Worm (Caenorhabditis elegans) whole organism, young adult: ENCODE results near the gene sna-2.

Experiments used
- B0035.1 ChIP-seq: sonication (generic microtip); optimal IDR thresholded peaks from 2 replicates; lab custom pipeline; 2016; ENCODE audit warnings: missing genetic modification characterization, mild to moderate bottlenecking, missing compliant biosample characterization, missing genotype, missing genetic modification reagents
- B0336.3 ChIP-seq: fragments of 200-800 bp; sonication (Bioruptor generic); IDR thresholded peaks from 2 replicates; pipeline ENCODE4 v1.3.6; 2022; ENCODE audit warnings: missing genetic modification characterization, missing compliant biosample characterization
- D2030.7 ChIP-seq: fragments of 200-800 bp; sonication (Bioruptor generic); IDR thresholded peaks from 2 replicates; pipeline ENCODE4 v1.3.6; 2022; ENCODE audit warnings: missing genetic modification reagents, missing genetic modification characterization, missing compliant biosample characterization
- F33H1.4 ChIP-seq: fragments of 200-800 bp; sonication (Bioruptor generic); IDR thresholded peaks from 2 replicates; pipeline ENCODE4 v1.3.6; 2022; ENCODE audit warnings: missing genetic modification reagents, missing genetic modification characterization, missing compliant biosample characterization
- F39B2.1 ChIP-seq: fragments of 200-800 bp; sonication (Bioruptor generic); IDR thresholded peaks from 2 replicates; pipeline ENCODE4 v1.3.6; 2022; ENCODE audit warnings: missing genetic modification reagents, missing genetic modification characterization, missing compliant biosample characterization
- F49E8.2 ChIP-seq: sonication (generic microtip); optimal IDR thresholded peaks from 3 replicates; lab custom pipeline; 2017; ENCODE audit warnings: missing genetic modification characterization, mild to moderate bottlenecking, missing compliant biosample characterization, antibody characterized with exemption, moderate library complexity; ENCODE audit not compliant: insufficient read depth
- F55B11.4 ChIP-seq: sonication (generic microtip); optimal IDR thresholded peaks from 2 replicates; lab custom pipeline; 2016; ENCODE audit warnings: missing compliant biosample characterization, missing genetic modification characterization, borderline replicate concordance; ENCODE audit not compliant: insufficient read depth
- Y95B8A.8 ChIP-seq: fragments of 200-800 bp; sonication (Bioruptor generic); IDR thresholded peaks from 2 replicates; pipeline ENCODE4 v1.3.6; 2022; ENCODE audit warnings: missing genetic modification reagents, missing genetic modification characterization, missing compliant biosample characterization
- ama-1 ChIP-seq, 3 experiments: fragments of 150-350 bp in 1 of 3; sonication (generic microtip) in 2 of 3; optimal IDR thresholded peaks; 2 replicates each; lab custom pipeline; 2014 to 2018; ENCODE audit warnings: missing biosample characterization in 2 of 3, missing genetic modification characterization in 2 of 3, missing genetic modification reagents in 2 of 3
- attf-5 ChIP-seq: fragments of 200-800 bp; sonication (Bioruptor generic); optimal IDR thresholded peaks from 2 replicates; lab custom pipeline; 2018; ENCODE audit warnings: mild to moderate bottlenecking, missing genetic modification characterization, missing compliant biosample characterization
- bed-1 ChIP-seq: fragments of 200-800 bp; sonication (Bioruptor generic); IDR thresholded peaks from 2 replicates; pipeline ENCODE4 v1.3.6; 2022; ENCODE audit warnings: missing genetic modification reagents, missing genetic modification characterization, missing compliant biosample characterization
- ceh-40 ChIP-seq: fragments of 200-800 bp; sonication (Bioruptor generic); IDR thresholded peaks from 2 replicates; pipeline ENCODE4 v1.3.6; 2022; ENCODE audit warnings: missing genetic modification characterization, missing compliant biosample characterization
- ceh-91 ChIP-seq: fragments of 200-800 bp; sonication (Bioruptor generic); IDR thresholded peaks from 2 replicates; pipeline ENCODE4 v1.3.6; 2022; ENCODE audit warnings: missing genetic modification reagents, missing genetic modification characterization, missing compliant biosample characterization
- die-1 ChIP-seq: sonication (generic microtip); optimal IDR thresholded peaks from 2 replicates; lab custom pipeline; 2016; ENCODE audit warnings: missing genotype, mild to moderate bottlenecking, missing genetic modification characterization, missing compliant biosample characterization
- dpl-1 ChIP-seq: fragments of 150-350 bp; optimal IDR thresholded peaks from 2 replicates; lab custom pipeline; 2014; ENCODE audit warnings: missing biosample characterization, missing genetic modification reagents, missing genetic modification characterization
- efl-1 ChIP-seq: fragments of 150-350 bp; optimal IDR thresholded peaks from 2 replicates; lab custom pipeline; 2014; ENCODE audit warnings: missing biosample characterization, missing genetic modification reagents, missing genetic modification characterization
- egrh-3 ChIP-seq: fragments of 200-800 bp; sonication (Bioruptor generic); IDR thresholded peaks from 2 replicates; pipeline ENCODE4 v1.3.6; 2022; ENCODE audit warnings: missing genetic modification reagents, missing genetic modification characterization, missing compliant biosample characterization
- ekl-4 ChIP-seq: fragments of 200-800 bp; sonication (Bioruptor generic); IDR thresholded peaks from 2 replicates; pipeline ENCODE4 v1.3.6; 2022; ENCODE audit warnings: missing genetic modification reagents, missing genetic modification characterization, missing compliant biosample characterization
- hlh-12 ChIP-seq: sonication (generic microtip); optimal IDR thresholded peaks from 2 replicates; lab custom pipeline; 2016; ENCODE audit warnings: missing genetic modification characterization, missing compliant biosample characterization
- hmg-1.2 ChIP-seq: fragments of 200-800 bp; sonication (Bioruptor generic); IDR thresholded peaks from 2 replicates; pipeline ENCODE4 v1.3.6; 2022; ENCODE audit warnings: missing genetic modification reagents, missing genetic modification characterization, missing compliant biosample characterization
- hsf-1 ChIP-seq: fragments of 200-800 bp; sonication (Bioruptor generic); IDR thresholded peaks from 2 replicates; pipeline ENCODE4 v1.3.6; 2022; ENCODE audit warnings: missing genetic modification reagents, missing genetic modification characterization, missing compliant biosample characterization
- lag-1 ChIP-seq: fragments of 200-800 bp; sonication (Bioruptor generic); IDR thresholded peaks from 2 replicates; pipeline ENCODE4 v1.3.6; 2022; ENCODE audit warnings: missing genetic modification reagents, missing genetic modification characterization, missing compliant biosample characterization
- let-526 ChIP-seq: fragments of 200-800 bp; sonication (Bioruptor generic); IDR thresholded peaks from 2 replicates; pipeline ENCODE4 v1.3.6; 2022; ENCODE audit warnings: missing genetic modification reagents, missing genetic modification characterization, missing compliant biosample characterization
- lin-26 ChIP-seq: fragments of 200-800 bp; sonication (Bioruptor generic); IDR thresholded peaks from 2 replicates; pipeline ENCODE4 v1.3.6; 2022; ENCODE audit warnings: missing genetic modification reagents, missing genetic modification characterization, missing compliant biosample characterization
- lin-35 ChIP-seq, 3 experiments: fragments of 150-350 bp in 2 of 3; sonication (generic microtip) in 1 of 3; optimal IDR thresholded peaks; 2 replicates each; lab custom pipeline; 2014 to 2018; ENCODE audit warnings: missing biosample characterization in 3 of 3, missing genetic modification characterization in 3 of 3, missing genetic modification reagents in 3 of 3
- lin-54 ChIP-seq: fragments of 200-800 bp; sonication (Bioruptor generic); optimal IDR thresholded peaks from 2 replicates; lab custom pipeline; 2018; ENCODE audit warnings: mild to moderate bottlenecking, missing genetic modification characterization, missing compliant biosample characterization
- madf-10 ChIP-seq: sonication (generic microtip); optimal IDR thresholded peaks from 2 replicates; lab custom pipeline; 2016; ENCODE audit warnings: mild to moderate bottlenecking, missing genetic modification characterization, missing compliant biosample characterization
- madf-3 ChIP-seq: fragments of 200-800 bp; sonication (Bioruptor generic); IDR thresholded peaks from 2 replicates; pipeline ENCODE4 v1.3.6; 2022; ENCODE audit warnings: missing genetic modification reagents, missing genetic modification characterization, missing compliant biosample characterization
- madf-6 ChIP-seq: fragments of 200-800 bp; sonication (Bioruptor generic); IDR thresholded peaks from 2 replicates; pipeline ENCODE4 v1.3.6; 2022; ENCODE audit warnings: missing genetic modification reagents, missing genetic modification characterization, missing compliant biosample characterization
- madf-8 ChIP-seq: fragments of 200-800 bp; sonication (Bioruptor generic); conservative IDR thresholded peaks from 2 replicates; pipeline ENCODE4 v1.3.6; 2022; ENCODE audit warnings: missing genetic modification reagents, missing genetic modification characterization, missing compliant biosample characterization
- mcd-1 ChIP-seq: fragments of 200-800 bp; sonication (Bioruptor generic); IDR thresholded peaks from 2 replicates; pipeline ENCODE4 v1.3.6; 2022; ENCODE audit warnings: missing genetic modification reagents, missing genetic modification characterization, missing compliant biosample characterization
- mxl-1 ChIP-seq: sonication (generic microtip); optimal IDR thresholded peaks from 2 replicates; lab custom pipeline; 2016; ENCODE audit warnings: missing genetic modification characterization, missing compliant biosample characterization
- nfyb-1 ChIP-seq: fragments of 200-800 bp; sonication (Bioruptor generic); IDR thresholded peaks from 2 replicates; pipeline ENCODE4 v1.3.6; 2022; ENCODE audit warnings: missing genetic modification reagents, missing genetic modification characterization, missing compliant biosample characterization
- pbrm-1 ChIP-seq: fragments of 200-800 bp; sonication (Bioruptor generic); IDR thresholded peaks from 2 replicates; pipeline ENCODE4 v1.3.6; 2022; ENCODE audit warnings: missing genetic modification reagents, missing genetic modification characterization, missing compliant biosample characterization
- rcor-1 ChIP-seq: fragments of 200-800 bp; sonication (Bioruptor generic); IDR thresholded peaks from 2 replicates; pipeline ENCODE4 v1.3.6; 2022; ENCODE audit warnings: missing genetic modification reagents, missing genetic modification characterization, missing compliant biosample characterization
- rec-8 ChIP-seq, 2 experiments: sonication (generic microtip); optimal IDR thresholded peaks; 2 replicates each; lab custom pipeline; 2016; ENCODE audit warnings: mild to moderate bottlenecking in 2 of 2, missing genetic modification characterization in 2 of 2, missing genetic modification reagents in 2 of 2, missing genotype in 2 of 2, missing biosample characterization in 1 of 2, missing compliant biosample characterization in 1 of 2, moderate library complexity in 1 of 2
- snpc-1.3 ChIP-seq: sonication (generic microtip); optimal IDR thresholded peaks from 2 replicates; lab custom pipeline; 2017; ENCODE audit warnings: missing genetic modification characterization, mild to moderate bottlenecking, missing compliant biosample characterization, antibody characterized with exemption, moderate library complexity, missing genotype, missing genetic modification reagents; ENCODE audit not compliant: insufficient read depth
- snpc-3.4 ChIP-seq: sonication (generic microtip); optimal IDR thresholded peaks from 2 replicates; lab custom pipeline; 2017; ENCODE audit warnings: missing genetic modification characterization, mild to moderate bottlenecking, missing compliant biosample characterization, antibody characterized with exemption, moderate library complexity, missing genotype, missing genetic modification reagents
- snpc-4 ChIP-seq, 5 experiments: fragments of 150-350 bp in 1 of 5; sonication (generic microtip) in 4 of 5; optimal IDR thresholded peaks; 2 replicates each; lab custom pipeline; 2014 to 2018; ENCODE audit warnings: missing genetic modification characterization in 5 of 5, missing biosample characterization in 3 of 5, antibody characterized with exemption in 2 of 5, mild to moderate bottlenecking in 2 of 5, missing compliant biosample characterization in 2 of 5, missing genotype in 2 of 5, moderate library complexity in 2 of 5, missing genetic modification reagents in 1 of 5
- tbp1 ChIP-seq: fragments of 200-800 bp; sonication (Bioruptor generic); optimal IDR thresholded peaks from 2 replicates; lab custom pipeline; 2018; ENCODE audit warnings: mild to moderate bottlenecking, missing genetic modification characterization, missing compliant biosample characterization
- xnd-1 ChIP-seq: sonication (generic microtip); optimal IDR thresholded peaks from 2 replicates; lab custom pipeline; 2016; ENCODE audit warnings: missing genotype, missing genetic modification reagents, missing genetic modification characterization, missing compliant biosample characterization
- ztf-22 ChIP-seq: fragments of 200-800 bp; sonication (Bioruptor generic); optimal IDR thresholded peaks from 2 replicates; lab custom pipeline; 2018; ENCODE audit warnings: mild to moderate bottlenecking, missing genetic modification characterization, moderate library complexity, missing compliant biosample characterization
- ztf-28 ChIP-seq: fragments of 200-800 bp; sonication (Bioruptor generic); IDR thresholded peaks from 2 replicates; pipeline ENCODE4 v1.3.6; 2022; ENCODE audit warnings: missing genetic modification reagents, missing genetic modification characterization, missing compliant biosample characterization
- ztf-6 ChIP-seq: fragments of 200-800 bp; sonication (Bioruptor generic); IDR thresholded peaks from 2 replicates; pipeline ENCODE4 v1.3.6; 2022; ENCODE audit warnings: missing genetic modification reagents, missing genetic modification characterization, missing compliant biosample characterization

Gene sna-2

ce11 chrIV:9777535-9777934 is at the start of gene sna-2:
sna-2 (minus strand) TSS chrIV:9777634.
- TF ChIP-seq lin-54 (GFP tag; lab: Kevin White, UChicago) (peak; percentile 58), bed-1 (GFP tag; lab: Robert Waterston, UW) (no peak), dpl-1 (peak; percentile 60), rec-8 (tag; optimal IDR thresholded peaks at IDR 0.05; lab: Kevin White, UChicago) (no peak), F55B11.4 (tag; lab: Kevin White, UChicago) (no peak), snpc-4 (GFP tag; optimal IDR thresholded peaks at IDR 0.05; lab: Kevin White, UChicago) (no peak), snpc-4 (tag; optimal IDR thresholded peaks at IDR 0.05; lab: Kevin White, UChicago) (peak in 1 of 4 experiments; percentile 26), madf-6 (GFP tag; lab: Robert Waterston, UW) (0 out of 2 replicates have a peak, but pooled peaks have one; percentile 27), B0336.3 (GFP tag; lab: Robert Waterston, UW) (no peak), efl-1 (GFP tag; lab: Kevin White, UChicago) (peak; percentile 46), lin-35 (GFP tag; optimal IDR thresholded peaks at IDR 0.05; lab: Kevin White, UChicago) (peak in 1 of 3 experiments; percentile 83)

DNA sequence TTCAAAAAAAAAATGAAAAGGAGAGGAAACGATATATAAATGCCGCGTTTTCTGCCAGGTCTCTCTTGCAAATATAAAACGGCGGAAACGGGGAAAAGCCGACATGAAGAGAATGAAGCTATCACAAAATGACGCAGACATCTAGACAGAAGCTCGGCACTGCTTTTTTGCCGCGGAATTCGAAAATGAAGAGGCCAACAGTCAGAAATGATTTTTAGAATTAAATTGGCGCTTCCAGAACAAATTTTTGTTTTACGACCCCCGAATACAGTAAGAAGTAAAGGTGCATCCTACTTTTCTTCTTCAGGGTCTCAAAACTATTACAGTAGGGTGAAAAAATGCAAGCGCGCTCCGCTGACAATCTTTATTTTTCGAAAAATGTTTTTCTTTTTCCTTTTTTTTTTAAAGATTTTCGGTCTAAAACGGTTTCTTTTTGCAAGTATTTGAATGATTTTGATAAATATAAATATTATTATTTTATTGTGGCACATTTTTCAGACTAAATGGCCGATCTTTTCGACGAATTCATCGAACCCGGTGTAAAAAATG is 47.8 kb upstream of the sna-2 start, which contains the start of gene mtr-4:
Gene mtr-4 (plus strand): TSS at position 499 of the 549 bp plus-strand sequence.
- TF ChIP-seq attf-5 (GFP tag; lab: Kevin White, UChicago), result peak; percentile 71
- TF ChIP-seq ztf-22 (GFP tag; lab: Kevin White, UChicago), result no peak
- peak; percentile 74 for TF ChIP-seq efl-1 (GFP tag; lab: Kevin White, UChicago)
- TF ChIP-seq pbrm-1 (GFP tag; lab: Robert Waterston, UW), result peak; percentile 53; the same call in 1 of the 2 replicates
- peak; percentile 64; the same call in 1 of the 2 replicates for TF ChIP-seq madf-3 (GFP tag; lab: Robert Waterston, UW)
- 0 out of 2 replicates have a peak, but pooled peaks have one; percentile 74 for TF ChIP-seq Y95B8A.8
- TF ChIP-seq nfyb-1 (GFP tag; lab: Robert Waterston, UW), result no peak
- peak; percentile 30 for TF ChIP-seq tbp1 (GFP tag; lab: Kevin White, UChicago)
- TF ChIP-seq ceh-40 (GFP tag; lab: Robert Waterston, UW), result no peak
- TF ChIP-seq ztf-6 (GFP tag; lab: Robert Waterston, UW), result no peak
- peak; percentile 77 for TF ChIP-seq ceh-91 (GFP tag; lab: Robert Waterston, UW)
- peak; percentile 27 for TF ChIP-seq snpc-3.4 (tag; lab: Kevin White, UChicago)
- no peak for TF ChIP-seq die-1 (tag; lab: Kevin White, UChicago)
- peak; percentile 8 for TF ChIP-seq snpc-1.3 (tag; lab: Kevin White, UChicago)
- TF ChIP-seq madf-10 (tag; lab: Kevin White, UChicago), result no peak
- peak; percentile 45 for TF ChIP-seq dpl-1
- peak; percentile 43; the same call in 1 of the 2 replicates for TF ChIP-seq ekl-4 (GFP tag; lab: Robert Waterston, UW)
- TF ChIP-seq let-526, result no peak
- no peak for TF ChIP-seq mxl-1
- TF ChIP-seq B0035.1 (tag; lab: Kevin White, UChicago), result no peak
- peak; percentile 62 for TF ChIP-seq lin-54 (GFP tag; lab: Kevin White, UChicago)
- peak; percentile 69 for TF ChIP-seq rcor-1 (GFP tag; lab: Robert Waterston, UW)
- no peak for TF ChIP-seq egrh-3 (GFP tag; lab: Robert Waterston, UW)
- TF ChIP-seq xnd-1 (tag; lab: Kevin White, UChicago), result peak; percentile 93
- TF ChIP-seq hmg-1.2 (GFP tag; lab: Robert Waterston, UW), result peak; percentile 51
- peak; percentile 85 for TF ChIP-seq D2030.7
- TF ChIP-seq F49E8.2 (tag; lab: Kevin White, UChicago), result peak; percentile 47
- TF ChIP-seq ztf-28 (GFP tag; lab: Robert Waterston, UW), result no peak
- TF ChIP-seq F39B2.1 (GFP tag; lab: Robert Waterston, UW), result no peak
- TF ChIP-seq mcd-1 (GFP tag; lab: Robert Waterston, UW), result peak; percentile 91
- TF ChIP-seq lag-1 (GFP tag; lab: Robert Waterston, UW), result no peak
- TF ChIP-seq ama-1 (optimal IDR thresholded peaks at IDR 0.05; lab: Kevin White, UChicago), result no peak
- no peak for TF ChIP-seq ama-1 (GFP tag; optimal IDR thresholded peaks at IDR 0.05; lab: Kevin White, UChicago)
- TF ChIP-seq madf-8 (GFP tag; lab: Robert Waterston, UW), result peak; percentile 90
- TF ChIP-seq lin-26, result no peak
- TF ChIP-seq hsf-1 (GFP tag; lab: Robert Waterston, UW), result peak; percentile 72
- no peak for TF ChIP-seq hlh-12 (tag; lab: Kevin White, UChicago)
- 0 out of 2 replicates have a peak, but pooled peaks have one; percentile 34 for TF ChIP-seq B0336.3 (GFP tag; lab: Robert Waterston, UW)
- TF ChIP-seq F33H1.4 (GFP tag; lab: Robert Waterston, UW), result peak; percentile 96
